Worm (Caenorhabditis elegans) whole organism, L4 larva: ENCODE results near the gene nhr-31.
"Not testable (repeated sequence)": the region's sequence is repeated elsewhere in the genome, so short reads cannot be mapped to it uniquely, and the experiment has no call there.

Experiments used
- Y48G9A.11 ChIP-seq: fragments of 200-800 bp; sonication (Bioruptor generic); IDR thresholded peaks from 2 replicates; pipeline ENCODE4 v1.3.6; 2022; ENCODE audit warnings: missing genetic modification reagents, missing genetic modification characterization, missing compliant biosample characterization
- ama-1 ChIP-seq: fragments of 150-350 bp; optimal IDR thresholded peaks from 2 replicates; lab custom pipeline; 2014; ENCODE audit warnings: inconsistent platforms, mixed read lengths
- ceh-82 ChIP-seq: sonication (generic microtip); optimal IDR thresholded peaks from 2 replicates; lab custom pipeline; 2017; ENCODE audit warnings: missing biosample characterization, missing genetic modification characterization
- ctbp-1 ChIP-seq: fragments of 200-800 bp; sonication (Bioruptor generic); IDR thresholded peaks from 2 replicates; pipeline ENCODE4 v1.3.6; 2022; ENCODE audit warnings: missing genetic modification reagents, missing genetic modification characterization, missing compliant biosample characterization
- hif-1 ChIP-seq, 2 experiments: sonication (generic microtip); optimal IDR thresholded peaks; 2 replicates each; lab custom pipeline; 2016 to 2017; ENCODE audit warnings: missing compliant biosample characterization in 2 of 2, missing genetic modification characterization in 2 of 2, missing genetic modification reagents in 2 of 2, missing genotype in 2 of 2, mild to moderate bottlenecking in 1 of 2
- mxl-3 ChIP-seq: fragments of 200-800 bp; sonication (Bioruptor generic); optimal IDR thresholded peaks from 2 replicates; lab custom pipeline; 2018; ENCODE audit warnings: mild to moderate bottlenecking, missing genetic modification characterization, missing compliant biosample characterization
- nhr-10 ChIP-seq: fragments of 150-350 bp; optimal IDR thresholded peaks from 2 replicates; lab custom pipeline; 2014; ENCODE audit warnings: missing biosample characterization, missing genetic modification characterization
- nhr-25 ChIP-seq: sonication (generic microtip); optimal IDR thresholded peaks from 2 replicates; lab custom pipeline; 2017; ENCODE audit warnings: missing genetic modification characterization, mild to moderate bottlenecking, missing compliant biosample characterization, antibody characterized with exemption, moderate library complexity, borderline replicate concordance; ENCODE audit not compliant: insufficient read depth
- nhr-6 ChIP-seq: fragments of 150-350 bp; optimal IDR thresholded peaks from 2 replicates; lab custom pipeline; 2014; ENCODE audit warnings: missing biosample characterization, missing genetic modification characterization
- snpc-4 ChIP-seq: fragments of 150-350 bp; optimal IDR thresholded peaks from 2 replicates; lab custom pipeline; 2014; ENCODE audit warnings: missing biosample characterization, missing genetic modification characterization
- unc-39 ChIP-seq: sonication (generic microtip); optimal IDR thresholded peaks from 2 replicates; lab custom pipeline; 2017; ENCODE audit warnings: missing biosample characterization, missing genetic modification characterization
- unc-62 ChIP-seq, 3 experiments: fragments of 150-350 bp in 1 of 3; sonication (generic microtip); optimal IDR thresholded peaks in 2 of 3; peaks in 1 of 3; 1 replicate in 1 of 3; 2 replicates in 2 of 3; lab custom pipeline; 2014 to 2017; ENCODE audit warnings: missing biosample characterization in 3 of 3, missing genetic modification characterization in 3 of 3, missing genetic modification reagents in 3 of 3, missing genotype in 1 of 3
- zag-1 ChIP-seq: fragments of 150-350 bp; optimal IDR thresholded peaks from 2 replicates; lab custom pipeline; 2014; ENCODE audit warnings: missing biosample characterization, missing genetic modification characterization
- ztf-11 ChIP-seq: fragments of 150-350 bp; optimal IDR thresholded peaks from 2 replicates; lab custom pipeline; 2014; ENCODE audit warnings: missing biosample characterization, missing genetic modification characterization

DNA sequence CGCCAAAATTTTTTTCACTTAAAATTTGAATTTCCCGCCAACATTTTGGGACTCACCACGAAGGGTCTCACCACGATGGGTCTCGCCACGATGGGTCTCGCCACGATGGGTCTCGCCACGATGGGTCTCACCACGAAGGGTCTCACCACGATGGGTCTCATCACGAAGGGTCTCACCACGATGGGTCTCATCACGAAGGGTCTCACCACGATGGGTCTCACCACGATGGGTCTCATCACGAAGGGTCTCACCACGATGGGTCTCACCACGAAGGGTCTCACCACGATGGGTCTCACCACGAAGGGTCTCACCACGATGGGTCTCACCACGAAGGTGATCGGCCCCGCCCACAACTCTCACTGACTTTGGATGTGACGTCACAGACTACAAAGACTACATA, 44.3 kb upstream of the nhr-31 start:
- not testable (repeated sequence) for TF ChIP-seq ctbp-1 (GFP tag; lab: Robert Waterston, UW); snpc-4 (tag; lab: Kevin White, UChicago); ztf-11; ceh-82 (tag; lab: Kevin White, UChicago); unc-62 (GFP tag; optimal IDR thresholded peaks at IDR 0.05 in 1 of 2; lab: Kevin White, UChicago); unc-62 (tag; optimal IDR thresholded peaks at IDR 0.05; lab: Kevin White, UChicago); mxl-3; Y48G9A.11 (GFP tag; lab: Robert Waterston, UW); nhr-10 (tag; lab: Kevin White, UChicago); nhr-6 (tag; lab: Kevin White, UChicago); ama-1 (lab: Kevin White, UChicago); nhr-25 (tag; lab: Kevin White, UChicago); unc-39 (tag; lab: Kevin White, UChicago); zag-1; hif-1 (tag; optimal IDR thresholded peaks at IDR 0.05; lab: Kevin White, UChicago)
